Worm (Caenorhabditis elegans): ENCODE data around the gene cox-5A.

Gene cox-5A

ce11 chrIII:12918575-12918974, 13.3 kb downstream of the cox-5A start, which contains the start of gene Y37D8A.16:
TSS of gene Y37D8A.16 (minus strand) at chrIII:12918675.
- TF ChIP-seq ceh-40 (GFP tag; IDR thresholded peaks at IDR 0.05) (no peak), C06A6.2 (GFP tag; conservative IDR thresholded peaks at IDR 0.05) (no peak), ekl-4 (GFP tag; IDR thresholded peaks at IDR 0.05) (no peak), aptf-2 (GFP tag; conservative IDR thresholded peaks at IDR 0.05) (no peak), snpc-1.3 (tag; optimal IDR thresholded peaks at IDR 0.05; ENCODE audit: insufficient read depth) (no peak), snpc-3.4 (tag; optimal IDR thresholded peaks at IDR 0.05) (no peak), hrde-1 (tag; optimal IDR thresholded peaks at IDR 0.05; ENCODE audit: borderline replicate concordance) (no peak), mxl-1 (tag; optimal IDR thresholded peaks at IDR 0.05) (no peak), let-526 (GFP tag; IDR thresholded peaks at IDR 0.05) (no peak), ZK185.1 (tag; optimal IDR thresholded peaks at IDR 0.05; ENCODE audit: poor library complexity, severe bottlenecking) (no peak), dox-1 (GFP tag; IDR thresholded peaks at IDR 0.05) (no peak), egrh-3 (GFP tag; IDR thresholded peaks at IDR 0.05) (no peak), lsl-1 (GFP tag; optimal IDR thresholded peaks at IDR 0.05) (no peak), F55B11.4 (tag; optimal IDR thresholded peaks at IDR 0.05; ENCODE audit: borderline replicate concordance, insufficient read depth) (no peak)

ce11 chrIII:12919882-12920281, 14.6 kb downstream of the cox-5A start:
- TF ChIP-seq Y56A3A.18 (GFP tag; IDR thresholded peaks at IDR 0.05) (0 out of 2 replicates have a peak, but pooled peaks have one; percentile 28), hmg-1.2 (GFP tag; IDR thresholded peaks at IDR 0.05) (peak; percentile 81), aptf-3 (GFP tag; IDR thresholded peaks at IDR 0.05) (no peak), ztf-26 (tag; optimal IDR thresholded peaks at IDR 0.05) (no peak), cebp-1 (GFP tag; IDR thresholded peaks at IDR 0.05) (no peak), cebp-1 (tag; optimal IDR thresholded peaks at IDR 0.05) (peak; percentile 48), ztf-25 (GFP tag; IDR thresholded peaks at IDR 0.05) (0 out of 2 replicates have a peak, but pooled peaks have one; percentile 26), nhr-80 (tag; optimal IDR thresholded peaks at IDR 0.05) (peak; percentile 71), attf-5 (GFP tag; optimal IDR thresholded peaks at IDR 0.05) (peak; percentile 27), mcd-1 (GFP tag; IDR thresholded peaks at IDR 0.05) (0 out of 2 replicates have a peak, but pooled peaks have one; percentile 21), dox-1 (GFP tag; IDR thresholded peaks at IDR 0.05) (peak; percentile 48; the same call in 1 of the 2 replicates), B0336.3 (GFP tag; IDR thresholded peaks at IDR 0.05) (0 out of 2 replicates have a peak, but pooled peaks have one; percentile 39), gei-17 (GFP tag; optimal IDR thresholded peaks at IDR 0.05) (no peak), D2030.7 (GFP tag; IDR thresholded peaks at IDR 0.05) (no peak), aptf-2 (GFP tag; conservative IDR thresholded peaks at IDR 0.05) (0 out of 2 replicates have a peak, but pooled peaks have one; percentile 11), nhr-90 (tag; optimal IDR thresholded peaks at IDR 0.05) (no peak)

- TF ChIP-seq B0035.1 (tag; optimal IDR thresholded peaks at IDR 0.05) (no peak), him-1 (tag; optimal IDR thresholded peaks at IDR 0.05) (no peak), F57A8.1 (GFP tag; optimal IDR thresholded peaks at IDR 0.05) (no peak), madf-8 (GFP tag; conservative IDR thresholded peaks at IDR 0.05) (no peak), chd-7 (tag; optimal IDR thresholded peaks at IDR 0.05) (no peak), sdz-38 (tag; optimal IDR thresholded peaks at IDR 0.05) (no peak), akir-1 (GFP tag; optimal IDR thresholded peaks at IDR 0.05) (no peak), nhr-80 (tag; optimal IDR thresholded peaks at IDR 0.05) (no peak), cebp-2 (GFP tag; IDR thresholded peaks at IDR 0.05) (no peak), C06A6.2 (GFP tag; conservative IDR thresholded peaks at IDR 0.05) (no peak)
Observed at ce11 chrIII:12920810-12921209, 15.5 kb downstream of the cox-5A start.
